Fruit fly (Drosophila melanogaster) whole organism, pupa: ENCODE measurements around the gene CG8260.

Experiments used
- CG10348 ChIP-seq: fragments of 200-800 bp; sonication (Bioruptor generic); IDR thresholded peaks from 2 replicates; pipeline ENCODE4 v1.3.6; 2022; ENCODE audit warnings: missing biosample characterization, missing genetic modification characterization
- CG12605 ChIP-seq: fragments of 200-800 bp; sonication (Bioruptor generic); IDR thresholded peaks from 2 replicates; pipeline ENCODE4 v1.3.6; 2022; ENCODE audit warnings: missing biosample characterization, missing genetic modification characterization
- CG13204 ChIP-seq: fragments of 200-800 bp; sonication (Bioruptor generic); optimal IDR thresholded peaks from 2 replicates; lab custom pipeline; 2018; ENCODE audit warnings: missing biosample characterization, mild to moderate bottlenecking, missing genetic modification characterization, moderate library complexity
- CG14655 ChIP-seq: fragments of 200-800 bp; sonication (Bioruptor generic); optimal IDR thresholded peaks from 3 replicates; lab custom pipeline; 2017; ENCODE audit warnings: mild to moderate bottlenecking, missing biosample characterization, missing genetic modification reagents, missing genetic modification characterization
- CG15710 ChIP-seq: fragments of 200-800 bp; sonication (Bioruptor generic); optimal IDR thresholded peaks from 2 replicates; lab custom pipeline; 2018; ENCODE audit warnings: missing biosample characterization, mild to moderate bottlenecking, missing genetic modification characterization, moderate library complexity
- CG17806 ChIP-seq: fragments of 200-800 bp; sonication (Bioruptor generic); optimal IDR thresholded peaks from 2 replicates; lab custom pipeline; 2018; ENCODE audit warnings: missing biosample characterization, mild to moderate bottlenecking, missing genetic modification characterization, moderate library complexity
- CG32121 ChIP-seq: fragments of 200-800 bp; sonication (Bioruptor generic); IDR thresholded peaks from 2 replicates; pipeline ENCODE4 v1.3.6; 2022; ENCODE audit warnings: missing biosample characterization, missing genetic modification characterization
- CG34367 ChIP-seq: fragments of 200-800 bp; sonication (Bioruptor generic); optimal IDR thresholded peaks from 2 replicates; lab custom pipeline; 2018; ENCODE audit warnings: missing biosample characterization, mild to moderate bottlenecking, missing genetic modification characterization
- CG4496 ChIP-seq: fragments of 200-800 bp; sonication (Bioruptor generic); IDR thresholded peaks from 3 replicates; pipeline ENCODE4 v1.3.6; 2022; ENCODE audit warnings: missing biosample characterization, missing genetic modification characterization
- CG8159 ChIP-seq: fragments of 200-800 bp; sonication (Bioruptor generic); optimal IDR thresholded peaks from 3 replicates; lab custom pipeline; 2018; ENCODE audit warnings: missing biosample characterization, mild to moderate bottlenecking, missing genetic modification characterization, moderate library complexity
- CG8301 ChIP-seq: fragments of 200-800 bp; sonication (Bioruptor generic); optimal IDR thresholded peaks from 2 replicates; lab custom pipeline; 2018; ENCODE audit warnings: missing biosample characterization, mild to moderate bottlenecking, missing genetic modification characterization
- CG9948 ChIP-seq: fragments of 200-800 bp; sonication (Bioruptor generic); optimal IDR thresholded peaks from 2 replicates; lab custom pipeline; 2018; ENCODE audit warnings: missing biosample characterization, mild to moderate bottlenecking, missing genetic modification characterization, moderate library complexity
- D1 ChIP-seq: fragments of 200-800 bp; sonication (Bioruptor generic); optimal IDR thresholded peaks from 2 replicates; lab custom pipeline; 2018; ENCODE audit warnings: missing biosample characterization, mild to moderate bottlenecking, missing genetic modification characterization, moderate library complexity
- EcR ChIP-seq: fragments of 200-800 bp; sonication (Bioruptor generic); optimal IDR thresholded peaks from 3 replicates; lab custom pipeline; 2019; ENCODE audit warnings: missing biosample characterization, missing genetic modification characterization, mild to moderate bottlenecking, moderate library complexity, missing genetic modification reagents
- Ets98B ChIP-seq: fragments of 200-800 bp; sonication (Bioruptor generic); IDR thresholded peaks from 2 replicates; pipeline ENCODE4 v1.3.6; 2022; ENCODE audit warnings: missing biosample characterization, missing genetic modification characterization
- Pif1A ChIP-seq: fragments of 200-800 bp; sonication (Bioruptor generic); optimal IDR thresholded peaks from 3 replicates; lab custom pipeline; 2016; ENCODE audit warnings: missing biosample characterization, missing genetic modification characterization
- Pif1B ChIP-seq: fragments of 200-800 bp; sonication (Bioruptor generic); optimal IDR thresholded peaks from 3 replicates; lab custom pipeline; 2016; ENCODE audit warnings: missing biosample characterization, missing genetic modification characterization
- Snoo ChIP-seq: fragments of 200-800 bp; sonication (Bioruptor generic); optimal IDR thresholded peaks from 3 replicates; lab custom pipeline; 2017; ENCODE audit warnings: missing biosample characterization, mild to moderate bottlenecking, missing genetic modification characterization, inconsistent platforms
- fd96Ca ChIP-seq: fragments of 200-800 bp; sonication (Bioruptor generic); IDR thresholded peaks from 3 replicates; pipeline ENCODE4 v1.3.6; 2022; ENCODE audit warnings: missing biosample characterization, missing genetic modification characterization
- gl ChIP-seq: fragments of 200-800 bp; sonication (Bioruptor generic); optimal IDR thresholded peaks from 2 replicates; lab custom pipeline; 2018; ENCODE audit warnings: missing biosample characterization, mild to moderate bottlenecking, missing genetic modification characterization
- rn ChIP-seq: fragments of 200-800 bp; sonication (Bioruptor generic); IDR thresholded peaks from 2 replicates; pipeline ENCODE4 v1.3.6; 2022; ENCODE audit warnings: missing biosample characterization, missing genetic modification characterization

Gene CG8260

DNA sequence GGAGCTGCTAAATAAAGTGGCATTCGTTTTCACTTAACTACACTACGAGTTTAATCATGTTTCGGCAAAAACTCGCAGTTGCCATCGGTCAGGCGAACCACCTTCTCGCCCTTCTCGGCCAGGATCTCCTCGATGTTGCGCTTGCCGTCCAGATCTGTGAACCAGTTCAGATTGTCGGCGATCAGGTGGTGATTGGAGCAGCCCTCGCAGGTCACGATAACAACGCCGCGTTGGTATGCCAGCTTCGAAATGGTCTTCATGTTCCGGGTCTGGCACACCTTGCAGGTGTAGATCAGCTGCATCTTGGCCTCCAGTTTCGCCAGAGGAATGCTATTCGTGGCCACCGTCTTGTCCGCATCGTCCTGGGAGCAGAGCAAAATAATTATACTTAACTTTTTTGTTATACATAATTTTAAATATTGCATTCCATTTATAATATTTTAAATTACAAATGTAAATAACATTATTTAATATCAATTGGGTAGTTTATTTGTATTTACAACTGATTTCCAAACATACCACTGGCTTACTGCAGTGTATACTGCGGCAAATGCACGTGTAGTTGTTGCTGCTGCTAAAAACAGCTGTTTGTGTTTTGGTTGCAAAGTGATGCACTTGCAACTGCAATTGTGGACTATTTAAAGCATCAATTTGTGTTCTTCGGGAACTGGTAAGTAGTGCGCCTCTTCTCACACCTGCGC is 22.8 kb upstream of the CG8260 start:
- TF ChIP-seq Ets98B (GFP tag; lab: Robert Waterston, UW) (peak; percentile 9; the same call in 1 of the 2 replicates), CG17806 (tag; lab: Kevin White, UChicago) (no peak), Snoo (tag; lab: Kevin White, UChicago) (no peak), CG12605 (GFP tag; lab: Robert Waterston, UW) (peak; percentile 52), CG32121 (peak; percentile 21; the same call in 1 of the 2 replicates), CG14655 (GFP tag; lab: Kevin White, UChicago) (no peak), CG8159 (no peak), EcR (no peak), CG4496 (GFP tag; lab: Robert Waterston, UW) (peak; percentile 48; the same call in 2 of the 3 replicates), CG13204 (GFP tag; lab: Kevin White, UChicago) (no peak), rn (GFP tag; lab: Robert Waterston, UW) (peak; percentile 25; the same call in 1 of the 2 replicates), CG15710 (tag; lab: Kevin White, UChicago) (no peak)

DNA sequence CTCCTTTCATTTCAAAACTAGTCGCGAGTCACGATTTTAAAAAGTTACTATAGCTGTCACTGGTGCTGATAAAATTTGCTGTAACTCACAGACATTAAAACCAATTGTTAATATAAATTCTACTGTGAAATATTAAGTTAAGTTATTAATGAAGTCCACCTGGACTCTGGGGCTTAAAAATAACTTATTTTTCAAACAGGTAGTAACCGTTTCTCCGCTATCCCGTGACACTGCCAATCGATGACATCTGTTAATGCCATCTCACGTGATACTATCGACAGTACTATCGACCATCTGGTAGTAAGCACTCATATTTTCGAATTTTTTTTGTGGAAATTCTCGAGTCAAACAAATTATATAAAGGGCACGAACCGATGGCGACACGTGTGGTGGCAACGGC is 22.1 kb upstream of the CG8260 start, which contains the start of the genes CG12379 and MagR:
Gene CG12379 (minus strand): TSS at position 2 of the 400 bp plus-strand sequence.
Gene MagR (plus strand): TSS at position 276 of the 400 bp plus-strand sequence.
- no peak for TF ChIP-seq CG34367 (tag; lab: Kevin White, UChicago)
- no peak for TF ChIP-seq CG10348
- TF ChIP-seq gl (tag; lab: Kevin White, UChicago), result no peak
- no peak for TF ChIP-seq CG32121
- no peak for TF ChIP-seq CG14655 (GFP tag; lab: Kevin White, UChicago)
- peak; percentile 0 for TF ChIP-seq CG17806 (tag; lab: Kevin White, UChicago)
- TF ChIP-seq rn (GFP tag; lab: Robert Waterston, UW), result no peak
- TF ChIP-seq CG13204 (GFP tag; lab: Kevin White, UChicago), result no peak
- peak; percentile 6; the same call in 1 of the 3 replicates for TF ChIP-seq CG4496 (GFP tag; lab: Robert Waterston, UW)
- TF ChIP-seq CG8159, result peak; percentile 40
- TF ChIP-seq Pif1A, result no peak
- no peak for TF ChIP-seq Pif1B
- TF ChIP-seq fd96Ca (GFP tag; lab: Robert Waterston, UW), result no peak
- TF ChIP-seq Ets98B (GFP tag; lab: Robert Waterston, UW), result no peak
- no peak for TF ChIP-seq D1 (tag; lab: Kevin White, UChicago)
- TF ChIP-seq Snoo (tag; lab: Kevin White, UChicago), result peak; percentile 0
- peak; percentile 21 for TF ChIP-seq CG8301 (tag; lab: Kevin White, UChicago)
- TF ChIP-seq EcR, result no peak
- TF ChIP-seq CG9948 (tag; lab: Kevin White, UChicago), result peak; percentile 28
- TF ChIP-seq CG15710 (tag; lab: Kevin White, UChicago), result peak; percentile 54
- TF ChIP-seq CG12605 (GFP tag; lab: Robert Waterston, UW), result no peak

DNA sequence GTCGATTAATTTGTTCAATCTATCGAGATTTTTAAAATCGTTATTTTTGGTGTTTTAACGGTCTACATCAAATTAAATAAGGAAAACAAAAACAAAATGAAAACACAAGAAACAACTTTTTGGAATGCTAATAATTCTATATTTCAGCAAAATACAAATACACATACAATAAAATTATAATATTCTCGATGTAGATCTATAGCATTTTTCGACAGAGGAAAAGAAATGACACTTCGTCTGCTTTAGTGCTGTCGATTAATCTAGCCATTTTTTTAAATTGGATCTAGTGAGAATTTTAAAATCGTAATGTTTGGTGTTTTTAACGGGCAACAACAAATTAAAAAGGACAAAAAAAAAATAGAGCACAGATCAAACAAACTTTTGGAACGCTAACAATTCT is 19.0 kb upstream of the CG8260 start, which contains the start of gene Arp6:
Gene Arp6 (minus strand): TSS at position 11 of the 400 bp plus-strand sequence.
- TF ChIP-seq Pif1B (no peak), Snoo (tag; lab: Kevin White, UChicago) (no peak), CG8159 (no peak), CG8301 (tag; lab: Kevin White, UChicago) (no peak), CG10348 (no peak), CG34367 (tag; lab: Kevin White, UChicago) (no peak), EcR (no peak), rn (GFP tag; lab: Robert Waterston, UW) (no peak)

DNA sequence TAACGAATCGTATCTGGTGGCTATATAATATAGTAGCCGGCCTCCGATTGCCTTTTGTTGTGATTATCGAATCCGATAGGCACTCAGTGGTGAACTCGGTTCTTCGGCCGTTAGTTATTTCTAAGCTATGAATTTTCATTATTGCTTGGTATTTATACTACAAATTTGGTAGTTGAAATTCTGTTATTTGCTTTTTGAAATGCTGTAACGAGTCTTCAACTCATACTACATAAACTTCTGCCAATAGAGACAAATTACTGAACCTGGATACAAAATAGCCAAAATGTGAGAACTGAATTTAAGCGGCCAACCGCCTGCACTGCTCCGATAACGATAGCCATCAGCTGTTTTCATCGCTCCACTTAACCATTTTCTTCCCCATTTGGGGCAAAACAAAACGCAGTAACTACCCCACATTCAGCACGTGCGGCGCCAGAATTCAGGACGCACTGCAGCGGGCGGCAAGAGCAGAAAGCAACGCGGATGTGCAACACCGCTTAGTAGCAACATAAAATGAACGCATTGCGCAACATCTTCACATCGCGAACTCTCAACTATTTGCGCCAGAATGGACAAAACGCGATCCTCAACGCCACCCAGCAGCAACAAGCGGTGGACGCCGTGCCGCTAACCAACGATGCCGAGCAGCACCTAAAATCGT is 17.1 kb upstream of the CG8260 start, which contains the start of the genes CG11679 and CG8206:
Gene CG11679 (minus strand): TSS at position 65 of the 661 bp plus-strand sequence.
Gene CG8206 (plus strand): TSS at position 341 of the 661 bp plus-strand sequence.
- TF ChIP-seq rn (GFP tag; lab: Robert Waterston, UW), result no peak
- no peak; the same call in 2 of the 3 replicates for TF ChIP-seq fd96Ca (GFP tag; lab: Robert Waterston, UW)
- TF ChIP-seq Ets98B (GFP tag; lab: Robert Waterston, UW), result no peak
- no peak for TF ChIP-seq CG12605 (GFP tag; lab: Robert Waterston, UW)
- TF ChIP-seq CG4496 (GFP tag; lab: Robert Waterston, UW), result no peak
- TF ChIP-seq CG10348, result no peak
- TF ChIP-seq Pif1B, result no peak
- peak; percentile 47 for TF ChIP-seq CG8159
- TF ChIP-seq CG17806 (tag; lab: Kevin White, UChicago), result no peak
- TF ChIP-seq CG9948 (tag; lab: Kevin White, UChicago), result peak; percentile 32
- TF ChIP-seq Pif1A, result peak; percentile 28
- TF ChIP-seq CG8301 (tag; lab: Kevin White, UChicago), result peak; percentile 10
- TF ChIP-seq EcR, result peak; percentile 1
- peak; percentile 29; the same call in 1 of the 2 replicates for TF ChIP-seq CG32121
- TF ChIP-seq CG15710 (tag; lab: Kevin White, UChicago), result peak; percentile 33
- TF ChIP-seq CG13204 (GFP tag; lab: Kevin White, UChicago), result no peak
- no peak for TF ChIP-seq CG14655 (GFP tag; lab: Kevin White, UChicago)
- peak; percentile 48 for TF ChIP-seq Snoo (tag; lab: Kevin White, UChicago)
- TF ChIP-seq CG34367 (tag; lab: Kevin White, UChicago), result no peak
- TF ChIP-seq D1 (tag; lab: Kevin White, UChicago), result no peak
- TF ChIP-seq gl (tag; lab: Kevin White, UChicago), result no peak

DNA sequence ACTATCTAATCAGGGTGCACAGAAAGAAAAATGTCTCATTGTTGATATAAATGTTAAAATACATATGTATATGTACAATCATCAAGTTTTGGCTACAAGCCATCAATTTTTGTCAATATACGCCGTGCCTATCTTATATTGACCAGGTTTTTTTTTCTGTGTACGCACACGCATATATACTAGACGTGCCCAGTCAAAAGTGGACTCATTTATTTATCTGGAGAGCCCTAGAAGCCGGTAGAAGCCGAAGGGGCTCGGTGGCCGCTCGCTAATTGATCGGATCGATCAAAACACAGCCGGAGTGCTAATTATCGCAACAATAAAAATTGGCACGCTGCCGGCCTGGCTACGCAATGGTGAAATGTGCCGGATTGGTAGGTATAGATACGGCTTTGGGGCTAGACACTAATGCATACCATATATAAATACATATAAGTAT is 15.8 kb upstream of the CG8260 start:
- TF ChIP-seq Ets98B (GFP tag; lab: Robert Waterston, UW), result peak; percentile 68
- no peak; the same call in 1 of the 2 replicates for TF ChIP-seq rn (GFP tag; lab: Robert Waterston, UW)
- peak; percentile 26 for TF ChIP-seq Snoo (tag; lab: Kevin White, UChicago)
- peak; percentile 84 for TF ChIP-seq CG4496 (GFP tag; lab: Robert Waterston, UW)
- TF ChIP-seq CG34367 (tag; lab: Kevin White, UChicago), result no peak
- TF ChIP-seq CG15710 (tag; lab: Kevin White, UChicago), result peak; percentile 13
- peak; percentile 56 for TF ChIP-seq Pif1B
- 0 out of 2 replicates have a peak, but pooled peaks have one; percentile 44 for TF ChIP-seq CG12605 (GFP tag; lab: Robert Waterston, UW)
- TF ChIP-seq CG9948 (tag; lab: Kevin White, UChicago), result peak; percentile 44
- TF ChIP-seq CG8159, result peak; percentile 38
- no peak for TF ChIP-seq CG13204 (GFP tag; lab: Kevin White, UChicago)
- peak; percentile 45 for TF ChIP-seq Pif1A
- peak; percentile 60 for TF ChIP-seq CG17806 (tag; lab: Kevin White, UChicago)
- TF ChIP-seq fd96Ca (GFP tag; lab: Robert Waterston, UW), result peak; percentile 70; the same call in 1 of the 3 replicates
- no peak for TF ChIP-seq CG10348
- no peak for TF ChIP-seq gl (tag; lab: Kevin White, UChicago)
- peak; percentile 74; the same call in 1 of the 2 replicates for TF ChIP-seq CG32121
- TF ChIP-seq CG8301 (tag; lab: Kevin White, UChicago), result peak; percentile 45
- TF ChIP-seq D1 (tag; lab: Kevin White, UChicago), result no peak
- TF ChIP-seq CG14655 (GFP tag; lab: Kevin White, UChicago), result no peak
- TF ChIP-seq EcR, result no peak
